Fruit fly (Drosophila melanogaster) whole organism, embryonic: ENCODE measurements around the gene RpS9.

ENCODE experiments used
- Asciz ChIP-seq: fragments of 200-800 bp; sonication (Bioruptor generic); optimal IDR thresholded peaks from 2 replicates; lab custom pipeline; 2017; ENCODE audit warnings: missing biosample characterization, mild to moderate bottlenecking, missing genetic modification characterization, missing genetic modification reagents
- Blimp-1 ChIP-seq: fragments of 200-800 bp; sonication (Bioruptor generic); optimal IDR thresholded peaks from 3 replicates; lab custom pipeline; 2018; ENCODE audit warnings: missing biosample characterization, missing genetic modification characterization, mild to moderate bottlenecking, moderate library complexity, missing genetic modification reagents
- CG10209 ChIP-seq: fragments of 200-800 bp; sonication (Bioruptor generic); optimal IDR thresholded peaks from 3 replicates; lab custom pipeline; 2017; ENCODE audit warnings: missing biosample characterization, mild to moderate bottlenecking, missing genetic modification characterization, missing genetic modification reagents
- CG10959 ChIP-seq: fragments of 200-800 bp; sonication (Bioruptor generic); IDR thresholded peaks from 2 replicates; pipeline ENCODE4 v1.3.6; 2022; ENCODE audit warnings: missing biosample characterization, missing genetic modification characterization
- CG12769 ChIP-seq: fragments of 200-800 bp; sonication (Bioruptor generic); optimal IDR thresholded peaks from 2 replicates; lab custom pipeline; 2019; ENCODE audit warnings: missing biosample characterization, mild to moderate bottlenecking, missing genetic modification characterization, moderate library complexity
- CG15073 ChIP-seq: fragments of 200-800 bp; sonication (Bioruptor generic); optimal IDR thresholded peaks from 2 replicates; lab custom pipeline; 2016; ENCODE audit warnings: missing biosample characterization, missing genetic modification characterization
- CG1529 ChIP-seq: fragments of 200-800 bp; sonication (Bioruptor generic); optimal IDR thresholded peaks from 3 replicates; lab custom pipeline; 2018; ENCODE audit warnings: missing biosample characterization, missing genetic modification characterization
- CG15601 ChIP-seq: fragments of 200-800 bp; sonication (Bioruptor generic); optimal IDR thresholded peaks from 3 replicates; lab custom pipeline; 2019; ENCODE audit warnings: missing biosample characterization, mild to moderate bottlenecking, missing genetic modification characterization, moderate library complexity
- CG15696 ChIP-seq: fragments of 200-800 bp; sonication (Bioruptor generic); optimal IDR thresholded peaks from 2 replicates; lab custom pipeline; 2019; ENCODE audit warnings: missing biosample characterization, mild to moderate bottlenecking, missing genetic modification characterization, moderate library complexity
- CG16815 ChIP-seq: fragments of 200-800 bp; sonication (Bioruptor generic); optimal IDR thresholded peaks from 3 replicates; lab custom pipeline; 2017; ENCODE audit warnings: missing biosample characterization, mild to moderate bottlenecking, missing genetic modification characterization
- CG17186 ChIP-seq: fragments of 200-800 bp; sonication (Bioruptor generic); optimal IDR thresholded peaks from 3 replicates; lab custom pipeline; 2017; ENCODE audit warnings: missing biosample characterization, missing genetic modification reagents, missing genetic modification characterization
- CG18764 ChIP-seq: fragments of 200-800 bp; sonication (Bioruptor generic); optimal IDR thresholded peaks from 3 replicates; lab custom pipeline; 2016; ENCODE audit warnings: missing biosample characterization, missing genetic modification characterization
- CG2199 ChIP-seq: fragments of 200-800 bp; sonication (Bioruptor generic); IDR thresholded peaks from 3 replicates; pipeline ENCODE4 v1.3.6; 2022; ENCODE audit warnings: missing biosample characterization, missing genetic modification characterization
- CG3065 ChIP-seq: fragments of 200-800 bp; sonication (Bioruptor generic); optimal IDR thresholded peaks from 2 replicates; lab custom pipeline; 2016; ENCODE audit warnings: missing biosample characterization, missing genetic modification characterization
- CG32767 ChIP-seq: fragments of 200-800 bp; sonication (Bioruptor generic); IDR thresholded peaks from 2 replicates; pipeline ENCODE4 v1.3.6; 2022; ENCODE audit warnings: missing biosample characterization, missing genetic modification characterization
- CG34224 ChIP-seq: fragments of 200-800 bp; sonication (Bioruptor generic); IDR thresholded peaks from 3 replicates; pipeline ENCODE4 v1.3.6; 2022; ENCODE audit warnings: missing biosample characterization, missing genetic modification characterization; ENCODE audit not compliant: partially characterized antibody
- CG3995 ChIP-seq: fragments of 200-800 bp; sonication (Bioruptor generic); optimal IDR thresholded peaks from 3 replicates; lab custom pipeline; 2016; ENCODE audit warnings: missing biosample characterization, missing genetic modification characterization
- CG4617 ChIP-seq: fragments of 200-800 bp; sonication (Bioruptor generic); optimal IDR thresholded peaks from 3 replicates; lab custom pipeline; 2016; ENCODE audit warnings: missing biosample characterization, missing genetic modification characterization, borderline replicate concordance
- CG5245 ChIP-seq: fragments of 200-800 bp; sonication (Bioruptor generic); optimal IDR thresholded peaks from 3 replicates; lab custom pipeline; 2016; ENCODE audit warnings: missing biosample characterization, missing genetic modification characterization
- CG8089 ChIP-seq: fragments of 200-800 bp; sonication (Bioruptor generic); optimal IDR thresholded peaks from 3 replicates; lab custom pipeline; 2016; ENCODE audit warnings: missing biosample characterization, missing genetic modification characterization
- CG9609 ChIP-seq: fragments of 200-800 bp; sonication (Bioruptor generic); optimal IDR thresholded peaks from 3 replicates; lab custom pipeline; 2016; ENCODE audit warnings: missing biosample characterization, missing genetic modification characterization
- CG9797 ChIP-seq: fragments of 200-800 bp; sonication (Bioruptor generic); optimal IDR thresholded peaks from 3 replicates; lab custom pipeline; 2018; ENCODE audit warnings: missing biosample characterization, mild to moderate bottlenecking, missing genetic modification characterization
- D19A ChIP-seq: fragments of 200-800 bp; optimal IDR thresholded peaks from 3 replicates; lab custom pipeline; 2019; ENCODE audit warnings: missing biosample characterization, mild to moderate bottlenecking, missing genetic modification characterization, moderate library complexity
- Ets65A ChIP-seq: fragments of 200-800 bp; sonication (Bioruptor generic); peaks from one replicate; lab custom pipeline; 2016; ENCODE audit warnings: missing biosample characterization, missing genetic modification characterization
- Fer2 ChIP-seq: fragments of 200-800 bp; sonication (Bioruptor generic); optimal IDR thresholded peaks from 2 replicates; lab custom pipeline; 2018; ENCODE audit warnings: missing biosample characterization, mild to moderate bottlenecking, missing genetic modification characterization, moderate library complexity
- Gug ChIP-seq: fragments of 200-800 bp; sonication (Bioruptor generic); IDR thresholded peaks from 4 replicates; pipeline ENCODE4 v1.3.6; 2022; ENCODE audit warnings: missing biosample characterization, missing genetic modification characterization
- HLH54F ChIP-seq: fragments of 200-800 bp; sonication (Bioruptor generic); optimal IDR thresholded peaks from 3 replicates; lab custom pipeline; 2016; ENCODE audit warnings: missing biosample characterization, missing genetic modification characterization
- Lim3 ChIP-seq: fragments of 200-800 bp; sonication (Bioruptor generic); IDR thresholded peaks from 2 replicates; pipeline ENCODE4 v1.3.6; 2022; ENCODE audit warnings: missing biosample characterization, missing genetic modification characterization
- Meics ChIP-seq: fragments of 200-800 bp; sonication (Bioruptor generic); optimal IDR thresholded peaks from 2 replicates; lab custom pipeline; 2017; ENCODE audit warnings: missing biosample characterization, mild to moderate bottlenecking, missing genetic modification characterization
- Poxn ChIP-seq: fragments of 200-800 bp; sonication (Bioruptor generic); IDR thresholded peaks from 2 replicates; pipeline ENCODE4 v1.3.6; 2022; ENCODE audit warnings: missing biosample characterization, missing genetic modification characterization
- Sox100B ChIP-seq: fragments of 200-800 bp; sonication (Bioruptor generic); optimal IDR thresholded peaks from 3 replicates; lab custom pipeline; 2018; ENCODE audit warnings: missing biosample characterization, mild to moderate bottlenecking, missing genetic modification characterization
- Stat92E ChIP-seq, 3 experiments: fragments of >200 bp in 2 of 3; fragments of 200-800 bp in 1 of 3; sonication (Bioruptor generic) in 1 of 3; optimal IDR thresholded peaks; 2 replicates each; lab custom pipeline; 2017 to 2019; ENCODE audit warnings: missing biosample characterization in 3 of 3, missing genetic modification characterization in 3 of 3, mild to moderate bottlenecking in 1 of 3, moderate library complexity in 1 of 3
- Trl ChIP-seq, 3 experiments: fragments of >200 bp in 2 of 3; fragments of 200-800 bp in 1 of 3; sonication (Bioruptor generic) in 1 of 3; optimal IDR thresholded peaks; 2 replicates in 1 of 3; 3 replicates in 2 of 3; lab custom pipeline; 2016 to 2017; ENCODE audit warnings: missing biosample characterization in 1 of 3, missing genetic modification characterization in 1 of 3
- aop ChIP-seq: fragments of 200-800 bp; sonication (Bioruptor generic); IDR thresholded peaks from 2 replicates; pipeline ENCODE4 v1.3.6; 2022; ENCODE audit warnings: missing biosample characterization, missing genetic modification characterization
- disco-r ChIP-seq: fragments of 200-800 bp; sonication (Bioruptor generic); optimal IDR thresholded peaks from 2 replicates; lab custom pipeline; 2016; ENCODE audit warnings: missing biosample characterization, missing genetic modification characterization
- ewg ChIP-seq: fragments of 200-800 bp; sonication (Bioruptor generic); optimal IDR thresholded peaks from 3 replicates; lab custom pipeline; 2017; ENCODE audit warnings: mild to moderate bottlenecking, missing biosample characterization, missing genetic modification reagents, missing genetic modification characterization
- ftz-f1 ChIP-seq: fragments of 200-800 bp; sonication (Bioruptor generic); optimal IDR thresholded peaks from 2 replicates; lab custom pipeline; 2016; ENCODE audit warnings: missing biosample characterization, missing genetic modification characterization
- hbn ChIP-seq: fragments of 200-800 bp; sonication (Bioruptor generic); IDR thresholded peaks from 2 replicates; pipeline ENCODE4 v1.3.6; 2022; ENCODE audit warnings: missing biosample characterization, missing genetic modification characterization; ENCODE audit not compliant: partially characterized antibody
- hkb ChIP-seq, 2 experiments: fragments of 200-800 bp in 1 of 2; fragments of >200 bp in 1 of 2; sonication (Bioruptor generic) in 1 of 2; IDR thresholded peaks in 1 of 2; optimal IDR thresholded peaks in 1 of 2; 2 replicates each; pipeline versions ENCODE4 v1.3.6 to Lab custom; 2017 to 2022; ENCODE audit warnings: missing biosample characterization in 1 of 2, missing genetic modification characterization in 1 of 2
- ken ChIP-seq: fragments of 200-800 bp; sonication (Bioruptor generic); IDR thresholded peaks from 3 replicates; pipeline ENCODE4 v1.3.6; 2022; ENCODE audit warnings: missing biosample characterization, missing genetic modification characterization
- odd ChIP-seq: fragments of 200-800 bp; sonication (Bioruptor generic); optimal IDR thresholded peaks from 2 replicates; lab custom pipeline; 2017; ENCODE audit warnings: missing biosample characterization, mild to moderate bottlenecking, missing genetic modification characterization
- ro ChIP-seq: fragments of 200-800 bp; sonication (Bioruptor generic); IDR thresholded peaks from 2 replicates; pipeline ENCODE4 v1.3.6; 2022; ENCODE audit warnings: missing biosample characterization, missing genetic modification characterization
- sim ChIP-seq: fragments of 200-800 bp; sonication (Bioruptor generic); IDR thresholded peaks from 2 replicates; pipeline ENCODE4 v1.3.6; 2022; ENCODE audit warnings: missing biosample characterization, missing genetic modification characterization
- stwl ChIP-seq: fragments of 200-800 bp; sonication (Bioruptor generic); optimal IDR thresholded peaks from 3 replicates; lab custom pipeline; 2018; ENCODE audit warnings: missing biosample characterization, mild to moderate bottlenecking, missing genetic modification characterization, moderate library complexity
- sug ChIP-seq: fragments of 200-800 bp; optimal IDR thresholded peaks from 2 replicates; lab custom pipeline; 2019; ENCODE audit warnings: missing biosample characterization, mild to moderate bottlenecking, missing genetic modification characterization, moderate library complexity
- tll ChIP-seq, 2 experiments: fragments of 200-800 bp in 1 of 2; fragments of >200 bp in 1 of 2; sonication (Bioruptor generic) in 1 of 2; optimal IDR thresholded peaks; 2 replicates each; lab custom pipeline; 2017 to 2019; ENCODE audit warnings: missing biosample characterization in 2 of 2, missing genetic modification characterization in 2 of 2, mild to moderate bottlenecking in 1 of 2, moderate library complexity in 1 of 2
- unpg ChIP-seq: fragments of 200-800 bp; sonication (Bioruptor generic); optimal IDR thresholded peaks from 3 replicates; lab custom pipeline; 2018; ENCODE audit warnings: missing biosample characterization, mild to moderate bottlenecking, missing genetic modification characterization, moderate library complexity
- vnd ChIP-seq: fragments of 200-800 bp; sonication (Bioruptor generic); IDR thresholded peaks from 3 replicates; pipeline ENCODE4 v1.3.6; 2022; ENCODE audit warnings: missing biosample characterization, missing genetic modification characterization; ENCODE audit not compliant: partially characterized antibody
- zf30C ChIP-seq: fragments of 200-800 bp; sonication (Bioruptor generic); optimal IDR thresholded peaks from 3 replicates; lab custom pipeline; 2018; ENCODE audit warnings: missing biosample characterization, mild to moderate bottlenecking, missing genetic modification characterization

RpS9 gene

DNA sequence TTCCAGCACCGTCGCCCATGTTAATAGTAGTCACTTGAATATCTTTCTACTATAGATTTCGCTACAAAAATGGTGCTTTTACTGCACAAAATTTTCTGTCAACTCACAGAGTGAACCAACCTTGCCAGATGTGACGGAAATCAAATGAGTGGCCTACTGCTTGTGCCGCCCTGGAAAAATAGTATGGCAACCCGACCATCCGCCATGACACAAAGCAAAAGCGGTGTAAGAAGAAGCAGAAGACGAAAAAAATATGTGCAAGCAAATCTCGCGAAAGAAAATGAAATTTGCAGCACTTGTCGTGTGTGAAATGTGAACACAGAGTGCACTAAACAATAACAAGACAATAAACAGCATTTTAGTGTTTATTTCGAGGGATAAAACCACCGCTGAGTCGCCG lies 34.5 kb downstream of the RpS9 start, which contains the start of the genes Uch-L5 and Jarid2 (continued):
- TF ChIP-seq Blimp-1 (GFP tag; lab: Kevin White, UChicago), result no peak
- peak; percentile 41 for TF ChIP-seq CG5245 (GFP tag; lab: Kevin White, UChicago)
- TF ChIP-seq disco-r (GFP tag; lab: Kevin White, UChicago), result peak; percentile 62
- TF ChIP-seq CG17186 (GFP tag; lab: Kevin White, UChicago), result peak; percentile 75
- peak; percentile 15 for TF ChIP-seq CG10209 (GFP tag; lab: Kevin White, UChicago)
- peak; percentile 97 for TF ChIP-seq CG4617 (GFP tag; lab: Kevin White, UChicago)
- TF ChIP-seq CG3995, result peak; percentile 45
- TF ChIP-seq hbn (GFP tag; lab: Robert Waterston, UW), result no peak
- no peak for TF ChIP-seq Lim3 (GFP tag; lab: Robert Waterston, UW)
- TF ChIP-seq D19A (tag; lab: Kevin White, UChicago), result no peak
- TF ChIP-seq CG1529 (GFP tag; lab: Kevin White, UChicago), result no peak
- peak; percentile 60 for TF ChIP-seq CG9797 (GFP tag; lab: Kevin White, UChicago)
- TF ChIP-seq CG34224 (GFP tag; lab: Robert Waterston, UW), result peak; percentile 29; the same call in 1 of the 3 replicates
- no peak for TF ChIP-seq zf30C (GFP tag; lab: Kevin White, UChicago)
- TF ChIP-seq sug (tag; lab: Kevin White, UChicago), result peak; percentile 46
- no peak for TF ChIP-seq Sox100B
- TF ChIP-seq Fer2 (tag; lab: Kevin White, UChicago), result no peak
- no peak for TF ChIP-seq Asciz
- TF ChIP-seq Meics (GFP tag; lab: Kevin White, UChicago), result peak; percentile 57
- TF ChIP-seq CG15601 (tag; lab: Kevin White, UChicago), result peak; percentile 22
- no peak for TF ChIP-seq unpg
- no peak for TF ChIP-seq ro
- no peak for TF ChIP-seq CG12769 (tag; lab: Kevin White, UChicago)
- TF ChIP-seq sim (GFP tag; lab: Robert Waterston, UW), result no peak
- peak; percentile 49 for TF ChIP-seq ewg (GFP tag; lab: Kevin White, UChicago)
- peak; percentile 41; the same call in 1 of the 4 replicates for TF ChIP-seq Gug (GFP tag; lab: Robert Waterston, UW)
- no peak for TF ChIP-seq Trl (optimal IDR thresholded peaks at IDR 0.05; lab: Kevin White, UChicago)
- TF ChIP-seq Trl (GFP tag; optimal IDR thresholded peaks at IDR 0.05; lab: Kevin White, UChicago), result peak; percentile 66
- no peak for TF ChIP-seq odd
- no peak for TF ChIP-seq CG2199 (GFP tag; lab: Robert Waterston, UW)
- no peak for TF ChIP-seq CG3065
- TF ChIP-seq CG15073 (GFP tag; lab: Kevin White, UChicago), result no peak
- TF ChIP-seq HLH54F (GFP tag; lab: Kevin White, UChicago), result peak; percentile 70
- TF ChIP-seq stwl (tag; lab: Kevin White, UChicago), result peak; percentile 93
- no peak for TF ChIP-seq aop
- TF ChIP-seq tll (GFP tag; optimal IDR thresholded peaks at IDR 0.05; lab: Kevin White, UChicago), result peak in 1 of 2 experiments; percentile 22
- peak; percentile 95 for TF ChIP-seq Ets65A (GFP tag; lab: Kevin White, UChicago)
- TF ChIP-seq CG16815 (GFP tag; lab: Kevin White, UChicago), result no peak
- no peak for TF ChIP-seq CG10959 (GFP tag; lab: Robert Waterston, UW)
- no peak for TF ChIP-seq CG8089 (GFP tag; lab: Kevin White, UChicago)
- TF ChIP-seq hkb (optimal IDR thresholded peaks at IDR 0.05; lab: Kevin White, UChicago), result no peak
- TF ChIP-seq hkb (GFP tag; IDR thresholded peaks at IDR 0.05; lab: Robert Waterston, UW), result no peak
- TF ChIP-seq CG15696, result no peak
- TF ChIP-seq CG32767 (GFP tag; lab: Robert Waterston, UW), result no peak
- 0 out of 3 replicates have a peak, but pooled peaks have one; percentile 47 for TF ChIP-seq ken (GFP tag; lab: Robert Waterston, UW)
- no peak for TF ChIP-seq ftz-f1
- TF ChIP-seq CG18764, result peak; percentile 23
- TF ChIP-seq CG9609 (GFP tag; lab: Kevin White, UChicago), result peak; percentile 25
- TF ChIP-seq Poxn (GFP tag; lab: Robert Waterston, UW), result no peak
- peak in 1 of 3 experiments; percentile 42 for TF ChIP-seq Stat92E (GFP tag; optimal IDR thresholded peaks at IDR 0.05; lab: Kevin White, UChicago)
- no peak for TF ChIP-seq vnd (GFP tag; lab: Robert Waterston, UW)
